Worm (Caenorhabditis elegans) whole organism, mixed stage, embryonic: ENCODE measurements around the gene Y55F3AM.21.

Experiments used
- M03D4.4 ChIP-seq: sonication (generic microtip); optimal IDR thresholded peaks from 2 replicates; lab custom pipeline; 2017; ENCODE audit warnings: mild to moderate bottlenecking, missing genetic modification characterization, missing compliant biosample characterization
- ces-1 ChIP-seq: fragments of 150-350 bp; optimal IDR thresholded peaks from 2 replicates; lab custom pipeline; 2014; ENCODE audit warnings: missing biosample characterization, missing genetic modification reagents, missing genetic modification characterization
- lin-32 ChIP-seq: fragments of 200-800 bp; sonication (Bioruptor generic); optimal IDR thresholded peaks from 2 replicates; lab custom pipeline; 2018; ENCODE audit warnings: mild to moderate bottlenecking, missing genetic modification characterization, missing compliant biosample characterization
- lsy-2 ChIP-seq: fragments of 150-350 bp; optimal IDR thresholded peaks from 2 replicates; lab custom pipeline; 2014; ENCODE audit warnings: missing biosample characterization, missing genetic modification characterization
- mep-1 ChIP-seq: fragments of 150-350 bp; optimal IDR thresholded peaks from 2 replicates; lab custom pipeline; 2017; ENCODE audit warnings: missing biosample characterization, missing genetic modification reagents, missing genetic modification characterization, inconsistent platforms
- mls-2 ChIP-seq: sonication (generic microtip); optimal IDR thresholded peaks from 2 replicates; lab custom pipeline; 2016; ENCODE audit warnings: mild to moderate bottlenecking, missing genetic modification characterization, moderate library complexity, missing compliant biosample characterization
- pha-4 ChIP-seq: fragments of 150-350 bp; optimal IDR thresholded peaks from 2 replicates; lab custom pipeline; 2018; ENCODE audit warnings: missing biosample characterization, missing genetic modification reagents, missing genetic modification characterization

- no peak for TF ChIP-seq lsy-2 (tag; lab: Kevin White, UChicago)
- no peak for TF ChIP-seq ces-1 (GFP tag; lab: Kevin White, UChicago)
- TF ChIP-seq mls-2, result no peak
- no peak for TF ChIP-seq M03D4.4
- TF ChIP-seq pha-4 (tag; lab: Kevin White, UChicago), result no peak
- TF ChIP-seq mep-1 (tag; lab: Kevin White, UChicago), result no peak
- TF ChIP-seq lin-32 (GFP tag; lab: Kevin White, UChicago), result no peak
These were observed 51.0 kb downstream of the Y55F3AM.21 start for ce11 chrIV:1000441-1000840.
